Fruit fly (Drosophila melanogaster) whole organism, embryonic: ENCODE data around the gene CG4537.
A peak's percentile ranks its signal among the peaks of the same experiment; 100 is the strongest.

Experiments used
- Aef1 ChIP-seq: fragments of 200-800 bp; sonication (Bioruptor generic); IDR thresholded peaks from 3 replicates; pipeline ENCODE4 v1.3.6; 2022; ENCODE audit warnings: missing biosample characterization, missing genetic modification characterization
- CG1024 ChIP-seq: fragments of 200-800 bp; sonication (Bioruptor generic); IDR thresholded peaks from 2 replicates; pipeline ENCODE4 v1.3.6; 2022; ENCODE audit warnings: missing biosample characterization, missing genetic modification characterization
- CG10654 ChIP-seq: fragments of 200-800 bp; sonication (Bioruptor generic); optimal IDR thresholded peaks from 2 replicates; lab custom pipeline; 2016; ENCODE audit warnings: missing biosample characterization, missing genetic modification characterization
- CG11093 ChIP-seq: fragments of 200-800 bp; sonication (Bioruptor generic); IDR thresholded peaks from 3 replicates; pipeline ENCODE4 v1.3.6; 2022; ENCODE audit warnings: missing biosample characterization, missing genetic modification characterization
- CG12236 ChIP-seq: fragments of 200-800 bp; sonication (Bioruptor generic); optimal IDR thresholded peaks from 2 replicates; lab custom pipeline; 2016; ENCODE audit warnings: missing biosample characterization, missing genetic modification characterization
- CG13775 ChIP-seq: fragments of 200-800 bp; sonication (Bioruptor generic); optimal IDR thresholded peaks from 3 replicates; lab custom pipeline; 2017; ENCODE audit warnings: missing biosample characterization, mild to moderate bottlenecking, missing genetic modification characterization
- CG14441 ChIP-seq: fragments of 200-800 bp; sonication (Bioruptor generic); IDR thresholded peaks from 2 replicates; pipeline ENCODE4 v1.3.6; 2022; ENCODE audit warnings: missing biosample characterization, missing genetic modification characterization
- CG15479 ChIP-seq: fragments of 200-800 bp; sonication (Bioruptor generic); optimal IDR thresholded peaks from 3 replicates; lab custom pipeline; 2019; ENCODE audit warnings: missing biosample characterization, mild to moderate bottlenecking, missing genetic modification characterization, moderate library complexity
- CG1647 ChIP-seq: fragments of 200-800 bp; sonication (Bioruptor generic); optimal IDR thresholded peaks from 3 replicates; lab custom pipeline; 2016; ENCODE audit warnings: missing biosample characterization, missing genetic modification characterization
- CG31224 ChIP-seq: fragments of 200-800 bp; sonication (Bioruptor generic); IDR thresholded peaks from 2 replicates; pipeline ENCODE4 v1.3.6; 2022; ENCODE audit warnings: missing biosample characterization, missing genetic modification characterization
- CG34224 ChIP-seq: fragments of 200-800 bp; sonication (Bioruptor generic); IDR thresholded peaks from 3 replicates; pipeline ENCODE4 v1.3.6; 2022; ENCODE audit warnings: missing biosample characterization, missing genetic modification characterization; ENCODE audit not compliant: partially characterized antibody
- CG4617 ChIP-seq: fragments of 200-800 bp; sonication (Bioruptor generic); optimal IDR thresholded peaks from 3 replicates; lab custom pipeline; 2016; ENCODE audit warnings: missing biosample characterization, missing genetic modification characterization, borderline replicate concordance
- CG5180 ChIP-seq: fragments of 200-800 bp; sonication (Bioruptor generic); optimal IDR thresholded peaks from 3 replicates; lab custom pipeline; 2017; ENCODE audit warnings: missing biosample characterization, missing genetic modification characterization, mild to moderate bottlenecking, moderate library complexity, missing genetic modification reagents
- CG7745 ChIP-seq: fragments of 200-800 bp; sonication (Bioruptor generic); optimal IDR thresholded peaks from 2 replicates; lab custom pipeline; 2018; ENCODE audit warnings: missing biosample characterization, mild to moderate bottlenecking, missing genetic modification characterization, moderate library complexity
- CG8290 ChIP-seq, 3 experiments: fragments of 200-800 bp; sonication (Bioruptor generic); optimal IDR thresholded peaks; 2 replicates each; lab custom pipeline; 2016 to 2019; ENCODE audit warnings: missing biosample characterization in 3 of 3, missing genetic modification characterization in 3 of 3, mild to moderate bottlenecking in 2 of 3, moderate library complexity in 1 of 3
- CG8359 ChIP-seq: fragments of 200-800 bp; sonication (Bioruptor generic); optimal IDR thresholded peaks from 2 replicates; lab custom pipeline; 2017; ENCODE audit warnings: missing biosample characterization, mild to moderate bottlenecking, missing genetic modification characterization, borderline replicate concordance
- CG9727 ChIP-seq: fragments of 200-800 bp; sonication (Bioruptor generic); optimal IDR thresholded peaks from 3 replicates; lab custom pipeline; 2017; ENCODE audit warnings: missing biosample characterization, mild to moderate bottlenecking, missing genetic modification characterization
- CHES-1-like ChIP-seq: fragments of 200-800 bp; sonication (Bioruptor generic); optimal IDR thresholded peaks from 2 replicates; lab custom pipeline; 2016; ENCODE audit warnings: missing biosample characterization, missing genetic modification characterization
- Chrac-16 ChIP-seq: fragments of 200-800 bp; sonication (Bioruptor generic); optimal IDR thresholded peaks from 3 replicates; lab custom pipeline; 2016; ENCODE audit warnings: missing biosample characterization, missing genetic modification characterization
- Dad ChIP-seq: fragments of 200-800 bp; sonication (Bioruptor generic); optimal IDR thresholded peaks from 3 replicates; lab custom pipeline; 2016; ENCODE audit warnings: missing biosample characterization, missing genetic modification characterization
- E2f2 ChIP-seq: fragments of 200-800 bp; sonication (Bioruptor generic); IDR thresholded peaks from 2 replicates; pipeline ENCODE4 v1.3.6; 2022; ENCODE audit warnings: missing biosample characterization, missing genetic modification characterization
- Gsc ChIP-seq: fragments of 200-800 bp; sonication (Bioruptor generic); IDR thresholded peaks from 2 replicates; pipeline ENCODE4 v1.3.6; 2022; ENCODE audit warnings: missing biosample characterization, missing genetic modification characterization
- Hand ChIP-seq: fragments of 200-800 bp; sonication (Bioruptor generic); optimal IDR thresholded peaks from 2 replicates; lab custom pipeline; 2017; ENCODE audit warnings: mild to moderate bottlenecking, missing biosample characterization, missing genetic modification reagents, missing genetic modification characterization
- Lim3 ChIP-seq: fragments of 200-800 bp; sonication (Bioruptor generic); IDR thresholded peaks from 2 replicates; pipeline ENCODE4 v1.3.6; 2022; ENCODE audit warnings: missing biosample characterization, missing genetic modification characterization
- MESR4 ChIP-seq: fragments of 200-800 bp; sonication (Bioruptor generic); optimal IDR thresholded peaks from 2 replicates; lab custom pipeline; 2018; ENCODE audit warnings: missing biosample characterization, mild to moderate bottlenecking, missing genetic modification characterization, moderate library complexity
- Med ChIP-seq: fragments of 200-800 bp; sonication (Bioruptor generic); peaks from one replicate; lab custom pipeline; 2016; ENCODE audit warnings: missing biosample characterization, missing genetic modification characterization, mild to moderate bottlenecking, inconsistent platforms, moderate library complexity
- Stat92E ChIP-seq, 3 experiments: fragments of >200 bp in 2 of 3; fragments of 200-800 bp in 1 of 3; sonication (Bioruptor generic) in 1 of 3; optimal IDR thresholded peaks; 2 replicates each; lab custom pipeline; 2017 to 2019; ENCODE audit warnings: missing biosample characterization in 3 of 3, missing genetic modification characterization in 3 of 3, mild to moderate bottlenecking in 1 of 3, moderate library complexity in 1 of 3
- az2 ChIP-seq: fragments of 200-800 bp; sonication (Bioruptor generic); optimal IDR thresholded peaks from 3 replicates; lab custom pipeline; 2016; ENCODE audit warnings: missing biosample characterization, missing genetic modification characterization
- br ChIP-seq: fragments of >200 bp; optimal IDR thresholded peaks from 2 replicates; lab custom pipeline; 2017
- chif ChIP-seq, 2 experiments: fragments of 200-800 bp; sonication (Bioruptor generic); optimal IDR thresholded peaks; 3 replicates each; lab custom pipeline; 2016; ENCODE audit warnings: missing biosample characterization in 2 of 2, missing genetic modification characterization in 2 of 2
- crc ChIP-seq: fragments of 200-800 bp; sonication (Bioruptor generic); optimal IDR thresholded peaks from 2 replicates; lab custom pipeline; 2016; ENCODE audit warnings: missing biosample characterization, missing genetic modification characterization
- ewg ChIP-seq: fragments of 200-800 bp; sonication (Bioruptor generic); optimal IDR thresholded peaks from 3 replicates; lab custom pipeline; 2017; ENCODE audit warnings: mild to moderate bottlenecking, missing biosample characterization, missing genetic modification reagents, missing genetic modification characterization
- fd64A ChIP-seq: fragments of 200-800 bp; sonication (Bioruptor generic); optimal IDR thresholded peaks from 3 replicates; lab custom pipeline; 2018; ENCODE audit warnings: missing biosample characterization, mild to moderate bottlenecking, missing genetic modification characterization
- gem ChIP-seq: fragments of 200-800 bp; sonication (Bioruptor generic); optimal IDR thresholded peaks from 2 replicates; lab custom pipeline; 2019; ENCODE audit warnings: missing biosample characterization, mild to moderate bottlenecking, missing genetic modification characterization, moderate library complexity
- gsb-n ChIP-seq: fragments of 200-800 bp; sonication (Bioruptor generic); optimal IDR thresholded peaks from 3 replicates; lab custom pipeline; 2018; ENCODE audit warnings: missing biosample characterization, mild to moderate bottlenecking, missing genetic modification characterization
- klu ChIP-seq: fragments of 200-800 bp; sonication (Bioruptor generic); IDR thresholded peaks from 2 replicates; pipeline ENCODE4 v1.3.6; 2022; ENCODE audit warnings: missing biosample characterization, missing genetic modification characterization
- lola ChIP-seq, 3 experiments: fragments of >200 bp in 2 of 3; fragments of 200-800 bp in 1 of 3; sonication (Bioruptor generic) in 1 of 3; optimal IDR thresholded peaks; 2 replicates each; lab custom pipeline; 2017 to 2019; ENCODE audit warnings: missing biosample characterization in 3 of 3, missing genetic modification characterization in 3 of 3, mild to moderate bottlenecking in 1 of 3, moderate library complexity in 1 of 3
- luna ChIP-seq: fragments of 200-800 bp; sonication (Bioruptor generic); optimal IDR thresholded peaks from 2 replicates; lab custom pipeline; 2016; ENCODE audit warnings: missing biosample characterization, missing genetic modification characterization
- nom ChIP-seq: fragments of 200-800 bp; sonication (Bioruptor generic); optimal IDR thresholded peaks from 2 replicates; lab custom pipeline; 2017; ENCODE audit warnings: missing biosample characterization, missing genetic modification characterization, mild to moderate bottlenecking, moderate library complexity, missing genetic modification reagents
- otp ChIP-seq: fragments of 200-800 bp; sonication (Bioruptor generic); IDR thresholded peaks from 3 replicates; pipeline ENCODE4, ENCODE4 v1.3.6; 2022; ENCODE audit warnings: missing biosample characterization, missing genetic modification characterization
- pan ChIP-seq, 4 experiments: fragments of >200 bp in 3 of 4; fragments of 200-800 bp in 1 of 4; sonication (Bioruptor generic) in 1 of 4; optimal IDR thresholded peaks in 3 of 4; IDR thresholded peaks in 1 of 4; 2 replicates each; pipeline versions ENCODE4 v1.3.6 to Lab custom; 2017 to 2022; ENCODE audit warnings: missing biosample characterization in 2 of 4, missing genetic modification characterization in 2 of 4, mixed read lengths in 1 of 4
- pb ChIP-seq: fragments of 200-800 bp; sonication (Bioruptor generic); optimal IDR thresholded peaks from 3 replicates; lab custom pipeline; 2016; ENCODE audit warnings: missing biosample characterization, missing genetic modification characterization
- pum ChIP-seq: fragments of 200-800 bp; sonication (Bioruptor generic); optimal IDR thresholded peaks from 2 replicates; lab custom pipeline; 2016; ENCODE audit warnings: missing biosample characterization, missing genetic modification characterization
- sens-2 ChIP-seq: fragments of 200-800 bp; sonication (Bioruptor generic); IDR thresholded peaks from 2 replicates; pipeline ENCODE4 v1.3.6; 2022; ENCODE audit warnings: missing biosample characterization, missing genetic modification characterization
- seq ChIP-seq: fragments of 200-800 bp; sonication (Bioruptor generic); IDR thresholded peaks from 2 replicates; pipeline ENCODE4 v1.3.6; 2022; ENCODE audit warnings: missing biosample characterization, missing genetic modification characterization
- stwl ChIP-seq: fragments of 200-800 bp; sonication (Bioruptor generic); optimal IDR thresholded peaks from 3 replicates; lab custom pipeline; 2018; ENCODE audit warnings: missing biosample characterization, mild to moderate bottlenecking, missing genetic modification characterization, moderate library complexity
- usp ChIP-seq: fragments of >200 bp; optimal IDR thresholded peaks from 2 replicates; lab custom pipeline; 2017; ENCODE audit warnings: missing biosample characterization, missing genetic modification characterization
- vvl ChIP-seq: fragments of 200-800 bp; sonication (Bioruptor generic); IDR thresholded peaks from 2 replicates; pipeline ENCODE4 v1.3.6; 2022; ENCODE audit warnings: missing biosample characterization, missing genetic modification characterization
- wdn ChIP-seq: fragments of 200-800 bp; sonication (Bioruptor generic); IDR thresholded peaks from 2 replicates; pipeline ENCODE4 v1.3.6; 2022; ENCODE audit warnings: missing biosample characterization, missing genetic modification characterization

CG4537 gene

DNA sequence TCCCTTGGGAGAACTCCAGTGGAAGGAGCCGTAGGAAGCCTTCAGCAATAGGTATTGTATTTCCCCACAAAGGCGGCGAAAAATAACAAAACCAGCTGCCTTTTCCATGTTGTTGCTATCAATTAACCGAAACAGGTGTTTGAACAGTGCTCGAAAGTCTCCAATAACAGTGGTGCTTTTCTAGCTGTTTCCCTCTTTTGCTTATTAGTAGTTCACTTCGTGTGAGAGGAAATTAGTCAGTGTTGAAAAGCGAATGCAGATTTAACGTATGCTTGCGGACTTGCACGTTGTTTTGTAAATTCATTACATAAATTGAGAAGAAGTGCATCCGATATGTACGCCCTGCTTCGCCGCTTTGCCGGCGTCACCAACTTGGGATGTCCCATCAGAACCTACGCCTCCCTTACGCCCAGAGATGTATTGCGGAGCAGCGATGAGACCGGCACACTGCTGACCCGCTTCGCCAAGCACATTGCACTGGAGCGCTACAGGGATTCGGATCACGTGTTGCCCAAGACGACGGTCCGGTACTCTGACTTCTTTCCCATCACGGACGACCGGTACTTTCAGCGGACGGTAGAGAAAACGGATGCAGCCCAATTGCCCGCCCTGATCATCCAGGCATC, 48.1 kb downstream of the CG4537 start, which contains the start of the genes Datp and CG4619 (continued):
- TF ChIP-seq ewg: peak; percentile 0
- TF ChIP-seq nom (GFP tag; lab: Kevin White, UChicago): no peak
- TF ChIP-seq CG1024 (GFP tag; lab: Robert Waterston, UW): 0 out of 2 replicates have a peak, but pooled peaks have one; percentile 6
- no peak for TF ChIP-seq pan (optimal IDR thresholded peaks at IDR 0.05; lab: Kevin White, UChicago)
- TF ChIP-seq pan (GFP tag; optimal IDR thresholded peaks at IDR 0.05 in 1 of 2, IDR thresholded peaks at IDR 0.05 in 1 of 2): no peak
- no peak for TF ChIP-seq Stat92E (GFP tag; optimal IDR thresholded peaks at IDR 0.05; lab: Kevin White, UChicago)
- TF ChIP-seq CG11093 (GFP tag; lab: Robert Waterston, UW): no peak
- no peak for TF ChIP-seq CG8290 (GFP tag; optimal IDR thresholded peaks at IDR 0.05; lab: Kevin White, UChicago)
- no peak for TF ChIP-seq CG8290 (tag; optimal IDR thresholded peaks at IDR 0.05; lab: Kevin White, UChicago)
- no peak for TF ChIP-seq Gsc
- TF ChIP-seq CG1647: peak; percentile 21
- 0 out of 2 replicates have a peak, but pooled peaks have one; percentile 20 for TF ChIP-seq wdn (GFP tag; lab: Robert Waterston, UW)
- no peak for TF ChIP-seq Lim3 (GFP tag; lab: Robert Waterston, UW)
- TF ChIP-seq gem (tag; lab: Kevin White, UChicago): no peak
- TF ChIP-seq CHES-1-like (GFP tag; lab: Kevin White, UChicago): peak; percentile 29
- peak; percentile 29 for TF ChIP-seq pum (GFP tag; lab: Kevin White, UChicago)
- TF ChIP-seq CG7745 (tag; lab: Kevin White, UChicago): no peak
- no peak for TF ChIP-seq otp (GFP tag; lab: Robert Waterston, UW)
- TF ChIP-seq MESR4 (GFP tag; lab: Kevin White, UChicago): peak; percentile 68
- TF ChIP-seq gsb-n (tag; lab: Kevin White, UChicago): no peak
- TF ChIP-seq CG15479: no peak
- no peak for TF ChIP-seq az2 (GFP tag; lab: Kevin White, UChicago)
- peak; percentile 96 for TF ChIP-seq Med
- no peak for TF ChIP-seq sens-2 (GFP tag; lab: Robert Waterston, UW)
- TF ChIP-seq lola (GFP tag; optimal IDR thresholded peaks at IDR 0.05; lab: Kevin White, UChicago): no peak
- TF ChIP-seq CG9727 (GFP tag; lab: Kevin White, UChicago): no peak
- TF ChIP-seq CG34224 (GFP tag; lab: Robert Waterston, UW): peak; percentile 43; the same call in 1 of the 3 replicates
- no peak for TF ChIP-seq pb (GFP tag; lab: Kevin White, UChicago)
- peak; percentile 1 for TF ChIP-seq Chrac-16 (GFP tag; lab: Kevin White, UChicago)
- TF ChIP-seq E2f2: peak; percentile 32; the same call in 1 of the 2 replicates
- no peak for TF ChIP-seq Hand (GFP tag; lab: Kevin White, UChicago)
- no peak for TF ChIP-seq CG12236 (GFP tag; lab: Kevin White, UChicago)
- TF ChIP-seq Aef1 (GFP tag; lab: Robert Waterston, UW): peak; percentile 59; the same call in 2 of the 3 replicates
- TF ChIP-seq CG13775: no peak
- peak; percentile 12 for TF ChIP-seq CG10654
- TF ChIP-seq br (lab: Kevin White, UChicago): no peak
- TF ChIP-seq fd64A: no peak
- TF ChIP-seq luna (GFP tag; lab: Kevin White, UChicago): no peak
- TF ChIP-seq usp (GFP tag; lab: Kevin White, UChicago): no peak
- peak; percentile 63; the same call in 1 of the 2 replicates for TF ChIP-seq vvl (GFP tag; lab: Robert Waterston, UW)
- peak; percentile 50 for TF ChIP-seq Dad (GFP tag; lab: Kevin White, UChicago)
- TF ChIP-seq stwl (tag; lab: Kevin White, UChicago): peak; percentile 78
- TF ChIP-seq CG5180: no peak
- no peak for TF ChIP-seq seq (GFP tag; lab: Robert Waterston, UW)
- TF ChIP-seq klu: no peak
- TF ChIP-seq CG8359 (GFP tag; lab: Kevin White, UChicago): no peak
- peak in 1 of 2 experiments; percentile 16 for TF ChIP-seq chif (GFP tag; optimal IDR thresholded peaks at IDR 0.05; lab: Kevin White, UChicago)
- TF ChIP-seq CG31224 (GFP tag; lab: Robert Waterston, UW): no peak
- TF ChIP-seq CG4617 (GFP tag; lab: Kevin White, UChicago): peak; percentile 55
- 0 out of 2 replicates have a peak, but pooled peaks have one; percentile 35 for TF ChIP-seq CG14441 (GFP tag; lab: Robert Waterston, UW)
- no peak for TF ChIP-seq crc (GFP tag; lab: Kevin White, UChicago)
